Worm (Caenorhabditis elegans) whole organism, L4 larva: ENCODE data around the gene aps-2.

Source experiments
- aly-2 ChIP-seq: sonication (generic microtip); optimal IDR thresholded peaks from 2 replicates; lab custom pipeline; 2018; ENCODE audit warnings: missing biosample characterization, missing genetic modification characterization
- ceh-82 ChIP-seq: sonication (generic microtip); optimal IDR thresholded peaks from 2 replicates; lab custom pipeline; 2017; ENCODE audit warnings: missing biosample characterization, missing genetic modification characterization
- daf-12 ChIP-seq: fragments of 150-350 bp; optimal IDR thresholded peaks from 2 replicates; lab custom pipeline; 2014; ENCODE audit warnings: missing biosample characterization, missing genetic modification reagents, missing genetic modification characterization
- lin-15B ChIP-seq: fragments of 150-350 bp; sonication (generic microtip); optimal IDR thresholded peaks from 3 replicates; lab custom pipeline; 2014; ENCODE audit warnings: missing biosample characterization, missing genetic modification characterization
- lir-3 ChIP-seq: sonication (generic microtip); optimal IDR thresholded peaks from 2 replicates; lab custom pipeline; 2016; ENCODE audit warnings: mild to moderate bottlenecking, missing genetic modification characterization, missing compliant biosample characterization
- mdl-1 ChIP-seq, 2 experiments: fragments of 150-350 bp in 1 of 2; sonication (generic microtip) in 1 of 2; optimal IDR thresholded peaks; 2 replicates each; lab custom pipeline; 2014 to 2017; ENCODE audit warnings: missing biosample characterization in 2 of 2, missing genetic modification characterization in 2 of 2
- mep-1 ChIP-seq: fragments of 150-350 bp; sonication (generic microtip); optimal IDR thresholded peaks from 3 replicates; lab custom pipeline; 2014; ENCODE audit warnings: missing biosample characterization, missing genetic modification characterization
- skn-1 ChIP-seq: fragments of 150-350 bp; optimal IDR thresholded peaks from 2 replicates; lab custom pipeline; 2014; ENCODE audit warnings: missing biosample characterization, missing genetic modification characterization
- ztf-11 ChIP-seq: fragments of 150-350 bp; optimal IDR thresholded peaks from 2 replicates; lab custom pipeline; 2014; ENCODE audit warnings: missing biosample characterization, missing genetic modification characterization

- TF ChIP-seq lir-3 (tag; lab: Kevin White, UChicago) (no peak), mdl-1 (tag; optimal IDR thresholded peaks at IDR 0.05; lab: Kevin White, UChicago) (peak in 1 of 2 experiments; percentile 59), daf-12 (tag; lab: Kevin White, UChicago) (no peak), ztf-11 (no peak), mep-1 (tag; lab: Kevin White, UChicago) (peak; percentile 45), lin-15B (tag; lab: Kevin White, UChicago) (no peak), skn-1 (tag; lab: Kevin White, UChicago) (no peak), ceh-82 (no peak), aly-2 (no peak)
Measured at ce11 chrX:4498078-4498477, 40.0 kb downstream of the aps-2 start.
